Worm (Caenorhabditis elegans) whole organism, young adult: Measurements from ENCODE around the gene vamp-8.

Experiments used
- B0035.1 ChIP-seq: sonication (generic microtip); optimal IDR thresholded peaks from 2 replicates; lab custom pipeline; 2016; ENCODE audit warnings: missing genetic modification characterization, mild to moderate bottlenecking, missing compliant biosample characterization, missing genotype, missing genetic modification reagents
- F57C9.4 ChIP-seq: sonication (generic microtip); optimal IDR thresholded peaks from 2 replicates; lab custom pipeline; 2017; ENCODE audit warnings: mild to moderate bottlenecking, missing genetic modification characterization, missing compliant biosample characterization
- attf-3 ChIP-seq: fragments of 200-800 bp; sonication (Bioruptor generic); conservative IDR thresholded peaks from 2 replicates; pipeline ENCODE4 v1.3.6; 2022; ENCODE audit warnings: missing genetic modification reagents, missing genetic modification characterization, missing compliant biosample characterization
- attf-6 ChIP-seq: fragments of 200-800 bp; sonication (Bioruptor generic); IDR thresholded peaks from 2 replicates; pipeline ENCODE4 v1.3.6; 2022; ENCODE audit warnings: missing genetic modification reagents, missing genetic modification characterization, missing compliant biosample characterization
- bed-1 ChIP-seq: fragments of 200-800 bp; sonication (Bioruptor generic); IDR thresholded peaks from 2 replicates; pipeline ENCODE4 v1.3.6; 2022; ENCODE audit warnings: missing genetic modification reagents, missing genetic modification characterization, missing compliant biosample characterization
- cebp-2 ChIP-seq: fragments of 200-800 bp; sonication (Bioruptor generic); IDR thresholded peaks from 2 replicates; pipeline ENCODE4 v1.3.6; 2022; ENCODE audit warnings: missing genetic modification characterization, missing compliant biosample characterization
- let-607 ChIP-seq, 2 experiments: fragments of 200-800 bp in 1 of 2; sonication (Bioruptor generic) in 1 of 2; sonication (generic microtip) in 1 of 2; optimal IDR thresholded peaks; 2 replicates each; lab custom pipeline; 2016 to 2018; ENCODE audit warnings: mild to moderate bottlenecking in 2 of 2, missing compliant biosample characterization in 2 of 2, missing genetic modification characterization in 2 of 2, moderate library complexity in 2 of 2, missing genotype in 1 of 2
- nhr-80 ChIP-seq: sonication (generic microtip); optimal IDR thresholded peaks from 2 replicates; lab custom pipeline; 2016; ENCODE audit warnings: missing genetic modification characterization, missing compliant biosample characterization
- snpc-4 ChIP-seq, 5 experiments: fragments of 150-350 bp in 1 of 5; sonication (generic microtip) in 4 of 5; optimal IDR thresholded peaks; 2 replicates each; lab custom pipeline; 2014 to 2018; ENCODE audit warnings: missing genetic modification characterization in 5 of 5, missing biosample characterization in 3 of 5, antibody characterized with exemption in 2 of 5, mild to moderate bottlenecking in 2 of 5, missing compliant biosample characterization in 2 of 5, missing genotype in 2 of 5, moderate library complexity in 2 of 5, missing genetic modification reagents in 1 of 5
- unc-130 ChIP-seq: sonication (generic microtip); optimal IDR thresholded peaks from 2 replicates; lab custom pipeline; 2016; ENCODE audit warnings: missing genetic modification reagents, missing genetic modification characterization, missing compliant biosample characterization

- no peak for TF ChIP-seq snpc-4 (GFP tag; optimal IDR thresholded peaks at IDR 0.05; lab: Kevin White, UChicago)
- no peak for TF ChIP-seq snpc-4 (tag; optimal IDR thresholded peaks at IDR 0.05; lab: Kevin White, UChicago)
- TF ChIP-seq B0035.1: no peak
- no peak for TF ChIP-seq F57C9.4 (tag; lab: Kevin White, UChicago)
- TF ChIP-seq attf-3: no peak
- no peak for TF ChIP-seq let-607 (tag; optimal IDR thresholded peaks at IDR 0.05; lab: Kevin White, UChicago)
- TF ChIP-seq bed-1 (GFP tag; lab: Robert Waterston, UW): no peak
- no peak for TF ChIP-seq cebp-2 (GFP tag; lab: Robert Waterston, UW)
- no peak for TF ChIP-seq nhr-80 (tag; lab: Kevin White, UChicago)
- TF ChIP-seq attf-6: no peak
- TF ChIP-seq unc-130 (GFP tag; lab: Kevin White, UChicago): no peak
Measured at ce11 chrIV:13836290-13836689, 28.7 kb downstream of the vamp-8 start, which contains the start of gene H08M01.1.
